Worm (Caenorhabditis elegans) whole organism, L3 larva: ENCODE data around the gene clec-250.

Experiments used
- nhr-77 ChIP-seq: fragments of 150-350 bp; optimal IDR thresholded peaks from 2 replicates; lab custom pipeline; 2014; ENCODE audit warnings: missing biosample characterization, missing genetic modification characterization
- tbx-2 ChIP-seq: sonication (generic microtip); optimal IDR thresholded peaks from 2 replicates; lab custom pipeline; 2016; ENCODE audit warnings: mild to moderate bottlenecking, missing genetic modification characterization, missing compliant biosample characterization

ce11 chrV:18706063-18706620 lies 35.9 kb downstream of the clec-250 start, which contains the start of gene Y17D7C.1:
- TF ChIP-seq tbx-2 (tag; lab: Kevin White, UChicago) (no peak), nhr-77 (tag; lab: Kevin White, UChicago) (no peak)
